Fruit fly (Drosophila melanogaster) whole organism, embryonic: Measurements from ENCODE around the gene CG8034.
A peak's percentile ranks its signal among the peaks of the same experiment; 100 is the strongest.

ENCODE experiments used
- Abd-B ChIP-seq: fragments of 200-800 bp; sonication (Bioruptor generic); optimal IDR thresholded peaks from 2 replicates; lab custom pipeline; 2018; ENCODE audit warnings: missing biosample characterization, mild to moderate bottlenecking, missing genetic modification characterization, moderate library complexity
- Aef1 ChIP-seq: fragments of 200-800 bp; sonication (Bioruptor generic); IDR thresholded peaks from 3 replicates; pipeline ENCODE4 v1.3.6; 2022; ENCODE audit warnings: missing biosample characterization, missing genetic modification characterization
- B-H2 ChIP-seq: fragments of 200-800 bp; sonication (Bioruptor generic); optimal IDR thresholded peaks from 2 replicates; lab custom pipeline; 2018; ENCODE audit warnings: missing biosample characterization, mild to moderate bottlenecking, missing genetic modification characterization
- CG11093 ChIP-seq: fragments of 200-800 bp; sonication (Bioruptor generic); IDR thresholded peaks from 3 replicates; pipeline ENCODE4 v1.3.6; 2022; ENCODE audit warnings: missing biosample characterization, missing genetic modification characterization
- CG11695 ChIP-seq: fragments of 200-800 bp; sonication (Bioruptor generic); IDR thresholded peaks from 3 replicates; pipeline ENCODE4 v1.3.6; 2022; ENCODE audit warnings: missing biosample characterization, missing genetic modification characterization
- CG13287 ChIP-seq: fragments of 200-800 bp; sonication (Bioruptor generic); IDR thresholded peaks from 2 replicates; pipeline ENCODE4 v1.3.6; 2022; ENCODE audit warnings: missing biosample characterization, missing genetic modification characterization; ENCODE audit not compliant: partially characterized antibody
- CG14441 ChIP-seq: fragments of 200-800 bp; sonication (Bioruptor generic); IDR thresholded peaks from 2 replicates; pipeline ENCODE4 v1.3.6; 2022; ENCODE audit warnings: missing biosample characterization, missing genetic modification characterization
- CG15269 ChIP-seq: fragments of 200-800 bp; sonication (Bioruptor generic); optimal IDR thresholded peaks from 2 replicates; lab custom pipeline; 2018; ENCODE audit warnings: missing biosample characterization, mild to moderate bottlenecking, missing genetic modification characterization, moderate library complexity
- CG1602 ChIP-seq: fragments of 200-800 bp; sonication (Bioruptor generic); optimal IDR thresholded peaks from 3 replicates; lab custom pipeline; 2016; ENCODE audit warnings: missing biosample characterization, missing genetic modification characterization
- CG16779 ChIP-seq: fragments of 200-800 bp; sonication (Bioruptor generic); IDR thresholded peaks from 2 replicates; pipeline ENCODE4 v1.3.6; 2022; ENCODE audit warnings: missing biosample characterization, missing genetic modification characterization
- CG16813 ChIP-seq: fragments of 200-800 bp; sonication (Bioruptor generic); IDR thresholded peaks from 3 replicates; pipeline ENCODE4 v1.3.6; 2022; ENCODE audit warnings: missing biosample characterization, missing genetic modification characterization; ENCODE audit not compliant: partially characterized antibody
- CG30020 ChIP-seq: fragments of 200-800 bp; optimal IDR thresholded peaks from 2 replicates; lab custom pipeline; 2019; ENCODE audit warnings: missing biosample characterization, mild to moderate bottlenecking, missing genetic modification characterization, moderate library complexity
- CG3726 ChIP-seq: fragments of 200-800 bp; sonication (Bioruptor generic); IDR thresholded peaks from 3 replicates; pipeline ENCODE4, ENCODE4 v1.3.6; 2022; ENCODE audit warnings: missing biosample characterization, missing genetic modification characterization
- CG4730 ChIP-seq: fragments of 200-800 bp; sonication (Bioruptor generic); IDR thresholded peaks from 2 replicates; pipeline ENCODE4 v1.3.6; 2022; ENCODE audit warnings: missing biosample characterization, missing genetic modification characterization
- CG6683 ChIP-seq: fragments of 200-800 bp; sonication (Bioruptor generic); optimal IDR thresholded peaks from 2 replicates; lab custom pipeline; 2017; ENCODE audit warnings: missing biosample characterization, mild to moderate bottlenecking, missing genetic modification characterization, missing genetic modification reagents
- CG6791 ChIP-seq: fragments of 200-800 bp; sonication (Bioruptor generic); IDR thresholded peaks from 3 replicates; pipeline ENCODE4 v1.3.6; 2022; ENCODE audit warnings: missing biosample characterization, missing genetic modification characterization; ENCODE audit not compliant: partially characterized antibody
- CG7745 ChIP-seq: fragments of 200-800 bp; sonication (Bioruptor generic); optimal IDR thresholded peaks from 2 replicates; lab custom pipeline; 2018; ENCODE audit warnings: missing biosample characterization, mild to moderate bottlenecking, missing genetic modification characterization, moderate library complexity
- CG8359 ChIP-seq: fragments of 200-800 bp; sonication (Bioruptor generic); optimal IDR thresholded peaks from 2 replicates; lab custom pipeline; 2017; ENCODE audit warnings: missing biosample characterization, mild to moderate bottlenecking, missing genetic modification characterization, borderline replicate concordance
- CG9215 ChIP-seq: fragments of 200-800 bp; sonication (Bioruptor generic); IDR thresholded peaks from 2 replicates; pipeline ENCODE4 v1.3.6; 2022; ENCODE audit warnings: missing biosample characterization, missing genetic modification characterization
- CG9797 ChIP-seq: fragments of 200-800 bp; sonication (Bioruptor generic); optimal IDR thresholded peaks from 3 replicates; lab custom pipeline; 2018; ENCODE audit warnings: missing biosample characterization, mild to moderate bottlenecking, missing genetic modification characterization
- CrebB ChIP-seq: fragments of 200-800 bp; sonication (Bioruptor generic); optimal IDR thresholded peaks from 3 replicates; lab custom pipeline; 2018; ENCODE audit warnings: missing biosample characterization, mild to moderate bottlenecking, missing genetic modification characterization
- D19B ChIP-seq: fragments of 200-800 bp; sonication (Bioruptor generic); optimal IDR thresholded peaks from 2 replicates; lab custom pipeline; 2017; ENCODE audit warnings: missing biosample characterization, mild to moderate bottlenecking, missing genetic modification characterization
- Deaf1 ChIP-seq: fragments of 200-800 bp; optimal IDR thresholded peaks from 3 replicates; lab custom pipeline; 2019; ENCODE audit warnings: missing biosample characterization, mild to moderate bottlenecking, missing genetic modification characterization, moderate library complexity
- Dek ChIP-seq: fragments of 200-800 bp; sonication (Bioruptor generic); optimal IDR thresholded peaks from 3 replicates; lab custom pipeline; 2019; ENCODE audit warnings: missing biosample characterization, mild to moderate bottlenecking, missing genetic modification characterization, moderate library complexity
- Fer3 ChIP-seq: fragments of 200-800 bp; sonication (Bioruptor generic); optimal IDR thresholded peaks from 2 replicates; lab custom pipeline; 2018; ENCODE audit warnings: missing biosample characterization, mild to moderate bottlenecking, missing genetic modification characterization, moderate library complexity
- Gsc ChIP-seq: fragments of 200-800 bp; sonication (Bioruptor generic); IDR thresholded peaks from 2 replicates; pipeline ENCODE4 v1.3.6; 2022; ENCODE audit warnings: missing biosample characterization, missing genetic modification characterization
- HLH4C ChIP-seq: fragments of 200-800 bp; sonication (Bioruptor generic); IDR thresholded peaks from 3 replicates; pipeline ENCODE4 v1.3.6; 2022; ENCODE audit warnings: missing biosample characterization, missing genetic modification characterization; ENCODE audit not compliant: partially characterized antibody
- Hr51 ChIP-seq, 2 experiments: fragments of 200-800 bp; sonication (Bioruptor generic); optimal IDR thresholded peaks; 2 replicates in 1 of 2; 3 replicates in 1 of 2; lab custom pipeline; 2016 to 2018; ENCODE audit warnings: missing biosample characterization in 2 of 2, missing genetic modification characterization in 2 of 2, mild to moderate bottlenecking in 1 of 2, moderate library complexity in 1 of 2
- Myb ChIP-seq: fragments of 200-800 bp; sonication (Bioruptor generic); optimal IDR thresholded peaks from 2 replicates; lab custom pipeline; 2016; ENCODE audit warnings: missing biosample characterization, missing genetic modification characterization
- Oli ChIP-seq: fragments of 200-800 bp; sonication (Bioruptor generic); optimal IDR thresholded peaks from 2 replicates; lab custom pipeline; 2018; ENCODE audit warnings: missing biosample characterization, mild to moderate bottlenecking, missing genetic modification characterization, moderate library complexity
- Poxn ChIP-seq: fragments of 200-800 bp; sonication (Bioruptor generic); IDR thresholded peaks from 2 replicates; pipeline ENCODE4 v1.3.6; 2022; ENCODE audit warnings: missing biosample characterization, missing genetic modification characterization
- Rfx ChIP-seq: fragments of 200-800 bp; sonication (Bioruptor generic); IDR thresholded peaks from 2 replicates; pipeline ENCODE4 v1.3.6; 2022; ENCODE audit warnings: missing biosample characterization, missing genetic modification characterization
- Rx ChIP-seq: fragments of 200-800 bp; sonication (Bioruptor generic); IDR thresholded peaks from 2 replicates; pipeline ENCODE4 v1.3.6; 2022; ENCODE audit warnings: missing biosample characterization, missing genetic modification characterization
- Scr ChIP-seq: fragments of 200-800 bp; sonication (Bioruptor generic); IDR thresholded peaks from 2 replicates; pipeline ENCODE4 v1.3.6; 2022; ENCODE audit warnings: missing biosample characterization, missing genetic modification characterization; ENCODE audit not compliant: partially characterized antibody
- amos ChIP-seq: fragments of 200-800 bp; sonication (Bioruptor generic); IDR thresholded peaks from 2 replicates; pipeline ENCODE4 v1.3.6; 2022; ENCODE audit warnings: missing biosample characterization, missing genetic modification characterization; ENCODE audit not compliant: partially characterized antibody
- az2 ChIP-seq: fragments of 200-800 bp; sonication (Bioruptor generic); optimal IDR thresholded peaks from 3 replicates; lab custom pipeline; 2016; ENCODE audit warnings: missing biosample characterization, missing genetic modification characterization
- cato ChIP-seq: fragments of 200-800 bp; sonication (Bioruptor generic); optimal IDR thresholded peaks from 2 replicates; lab custom pipeline; 2016; ENCODE audit warnings: missing biosample characterization, missing genetic modification characterization, borderline replicate concordance
- crp ChIP-seq, 2 experiments: fragments of 200-800 bp; sonication (Bioruptor generic); optimal IDR thresholded peaks; 2 replicates in 1 of 2; 3 replicates in 1 of 2; lab custom pipeline; 2017; ENCODE audit warnings: missing biosample characterization in 2 of 2, missing genetic modification characterization in 2 of 2, mild to moderate bottlenecking in 1 of 2, moderate library complexity in 1 of 2
- grau ChIP-seq: fragments of 200-800 bp; optimal IDR thresholded peaks from 3 replicates; lab custom pipeline; 2019; ENCODE audit warnings: missing biosample characterization, mild to moderate bottlenecking, missing genetic modification characterization, moderate library complexity
- gsb ChIP-seq: fragments of 200-800 bp; sonication (Bioruptor generic); IDR thresholded peaks from 2 replicates; pipeline ENCODE4 v1.3.6; 2022; ENCODE audit warnings: missing biosample characterization, missing genetic modification characterization
- gt ChIP-seq: fragments of 200-800 bp; sonication (Bioruptor generic); IDR thresholded peaks from 2 replicates; pipeline ENCODE4 v1.3.6; 2022; ENCODE audit warnings: missing biosample characterization, missing genetic modification characterization
- lmd ChIP-seq: fragments of 200-800 bp; sonication (Bioruptor generic); IDR thresholded peaks from 2 replicates; pipeline ENCODE4 v1.3.6; 2022; ENCODE audit warnings: missing biosample characterization, missing genetic modification characterization
- oc ChIP-seq: fragments of 200-800 bp; sonication (Bioruptor generic); optimal IDR thresholded peaks from 2 replicates; lab custom pipeline; 2018; ENCODE audit warnings: missing biosample characterization, mild to moderate bottlenecking, missing genetic modification characterization, moderate library complexity
- pan ChIP-seq, 4 experiments: fragments of >200 bp in 3 of 4; fragments of 200-800 bp in 1 of 4; sonication (Bioruptor generic) in 1 of 4; optimal IDR thresholded peaks in 3 of 4; IDR thresholded peaks in 1 of 4; 2 replicates each; pipeline versions ENCODE4 v1.3.6 to Lab custom; 2017 to 2022; ENCODE audit warnings: missing biosample characterization in 2 of 4, missing genetic modification characterization in 2 of 4, mixed read lengths in 1 of 4
- pb ChIP-seq: fragments of 200-800 bp; sonication (Bioruptor generic); optimal IDR thresholded peaks from 3 replicates; lab custom pipeline; 2016; ENCODE audit warnings: missing biosample characterization, missing genetic modification characterization
- pfk ChIP-seq: fragments of 200-800 bp; sonication (Bioruptor generic); optimal IDR thresholded peaks from 2 replicates; lab custom pipeline; 2018; ENCODE audit warnings: missing biosample characterization, mild to moderate bottlenecking, missing genetic modification characterization, moderate library complexity
- ro ChIP-seq: fragments of 200-800 bp; sonication (Bioruptor generic); IDR thresholded peaks from 2 replicates; pipeline ENCODE4 v1.3.6; 2022; ENCODE audit warnings: missing biosample characterization, missing genetic modification characterization
- zf30C ChIP-seq: fragments of 200-800 bp; sonication (Bioruptor generic); optimal IDR thresholded peaks from 3 replicates; lab custom pipeline; 2018; ENCODE audit warnings: missing biosample characterization, mild to moderate bottlenecking, missing genetic modification characterization

CG8034 gene

DNA sequence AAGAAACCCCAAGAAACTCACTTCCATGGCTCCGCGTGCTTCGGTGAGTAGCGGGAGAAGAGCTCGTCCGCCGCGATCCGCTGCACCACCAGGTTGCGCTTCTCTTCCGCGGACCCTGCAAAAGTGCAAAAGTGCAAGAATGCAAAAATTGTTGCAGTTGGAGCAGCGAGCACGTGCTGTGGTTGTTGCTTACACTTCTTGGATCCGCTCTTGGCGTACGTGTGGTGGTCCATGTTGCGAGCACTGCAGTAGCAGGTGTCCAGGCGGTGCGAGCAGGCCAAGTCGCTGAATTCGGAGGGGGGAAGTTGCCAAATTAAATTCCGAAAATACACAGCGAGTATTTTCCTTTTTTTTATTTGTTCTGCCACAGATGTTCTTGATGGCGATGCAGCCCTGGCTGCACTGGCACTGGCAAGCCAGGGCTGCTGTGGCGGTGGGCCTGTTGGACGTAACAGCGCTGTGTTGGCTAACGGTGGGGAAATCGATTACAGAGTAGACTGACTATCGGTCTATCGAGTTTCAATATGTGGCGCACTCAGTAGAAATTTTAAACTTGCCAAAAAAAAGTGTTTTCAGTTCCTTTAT lies 29.4 kb downstream of the CG8034 start, which contains the start of gene CG8010 (continued):
- peak in 1 of 2 experiments; percentile 82 for TF ChIP-seq crp (GFP tag; optimal IDR thresholded peaks at IDR 0.05; lab: Kevin White, UChicago)
- no peak for TF ChIP-seq Deaf1 (tag; lab: Kevin White, UChicago)
- TF ChIP-seq lmd (GFP tag; lab: Robert Waterston, UW): peak; percentile 13; the same call in 1 of the 2 replicates
- peak; percentile 58; the same call in 2 of the 3 replicates for TF ChIP-seq HLH4C (GFP tag; lab: Robert Waterston, UW)
- TF ChIP-seq zf30C (GFP tag; lab: Kevin White, UChicago): peak; percentile 81
- TF ChIP-seq Scr: peak; percentile 41
- TF ChIP-seq CG30020 (tag; lab: Kevin White, UChicago): no peak
- TF ChIP-seq CG14441 (GFP tag; lab: Robert Waterston, UW): 0 out of 2 replicates have a peak, but pooled peaks have one; percentile 16
- no peak for TF ChIP-seq CG11695
- TF ChIP-seq B-H2 (GFP tag; lab: Kevin White, UChicago): peak; percentile 21
- peak; percentile 2 for TF ChIP-seq Myb (GFP tag; lab: Kevin White, UChicago)
- no peak for TF ChIP-seq oc (tag; lab: Kevin White, UChicago)
- TF ChIP-seq Gsc (GFP tag; lab: Robert Waterston, UW): no peak
- TF ChIP-seq CG6791 (GFP tag; lab: Robert Waterston, UW): no peak
- TF ChIP-seq CG7745 (tag; lab: Kevin White, UChicago): no peak
- TF ChIP-seq Aef1 (GFP tag; lab: Robert Waterston, UW): no peak
- TF ChIP-seq Abd-B (GFP tag; lab: Kevin White, UChicago): no peak
- peak in 1 of 2 experiments; percentile 4 for TF ChIP-seq Hr51 (GFP tag; optimal IDR thresholded peaks at IDR 0.05; lab: Kevin White, UChicago)
- TF ChIP-seq Poxn: no peak
- no peak for TF ChIP-seq Dek (tag; lab: Kevin White, UChicago)
- peak; percentile 39 for TF ChIP-seq grau (tag; lab: Kevin White, UChicago)
- TF ChIP-seq CG3726 (GFP tag; lab: Robert Waterston, UW): no peak
- no peak for TF ChIP-seq pfk (GFP tag; lab: Kevin White, UChicago)
- peak; percentile 12 for TF ChIP-seq CG9797
- TF ChIP-seq CG6683 (GFP tag; lab: Kevin White, UChicago): no peak
- TF ChIP-seq Rfx (GFP tag; lab: Robert Waterston, UW): peak; percentile 57
- TF ChIP-seq pb (GFP tag; lab: Kevin White, UChicago): no peak
- no peak for TF ChIP-seq pan (optimal IDR thresholded peaks at IDR 0.05; lab: Kevin White, UChicago)
- TF ChIP-seq pan (GFP tag; optimal IDR thresholded peaks at IDR 0.05 in 1 of 2, IDR thresholded peaks at IDR 0.05 in 1 of 2): peak in 1 of 2 experiments; percentile 13
- peak; percentile 2 for TF ChIP-seq az2
- TF ChIP-seq Fer3: no peak
- TF ChIP-seq cato (GFP tag; lab: Kevin White, UChicago): no peak
- TF ChIP-seq CG8359 (GFP tag; lab: Kevin White, UChicago): no peak
- no peak for TF ChIP-seq CG11093 (GFP tag; lab: Robert Waterston, UW)
- TF ChIP-seq CG9215 (GFP tag; lab: Robert Waterston, UW): no peak
- TF ChIP-seq CG13287: peak; percentile 73
- peak; percentile 41; the same call in 1 of the 2 replicates for TF ChIP-seq amos (GFP tag; lab: Robert Waterston, UW)
- peak; percentile 38; the same call in 1 of the 3 replicates for TF ChIP-seq CG16813 (GFP tag; lab: Robert Waterston, UW)
- TF ChIP-seq CG4730 (GFP tag; lab: Robert Waterston, UW): no peak
- no peak for TF ChIP-seq gt (GFP tag; lab: Robert Waterston, UW)
- no peak for TF ChIP-seq CG1602 (GFP tag; lab: Kevin White, UChicago)
- TF ChIP-seq gsb (GFP tag; lab: Robert Waterston, UW): no peak
- no peak for TF ChIP-seq Rx
- no peak for TF ChIP-seq CrebB (tag; lab: Kevin White, UChicago)
- no peak for TF ChIP-seq D19B (GFP tag; lab: Kevin White, UChicago)
- no peak for TF ChIP-seq Oli (tag; lab: Kevin White, UChicago)
- no peak for TF ChIP-seq CG16779 (GFP tag; lab: Robert Waterston, UW)
- no peak for TF ChIP-seq CG15269 (tag; lab: Kevin White, UChicago)
- TF ChIP-seq ro: no peak
